Worm (Caenorhabditis elegans): ENCODE results near the gene Y51H4A.25.
"Not testable (repeated sequence)": the region's sequence is repeated elsewhere in the genome, so short reads cannot be mapped to it uniquely, and the experiment has no call there.

Gene Y51H4A.25

ce11 chrIV:16755771-16756170, 19.6 kb downstream of the Y51H4A.25 start, which contains the start of gene Y43D4A.2:
TSS of gene Y43D4A.2 (minus strand) at chrIV:16755871.
- not testable (repeated sequence) for TF ChIP-seq snpc-4 (GFP tag; optimal IDR thresholded peaks at IDR 0.05); snpc-4 (tag; optimal IDR thresholded peaks at IDR 0.05); nhr-90 (tag; optimal IDR thresholded peaks at IDR 0.05); bed-2 (GFP tag; IDR thresholded peaks at IDR 0.05)

- no peak for TF ChIP-seq lsy-27 (tag; optimal IDR thresholded peaks at IDR 0.05; ENCODE audit: borderline replicate concordance, insufficient read depth)
- TF ChIP-seq B0261.1 (tag; optimal IDR thresholded peaks at IDR 0.05): peak; percentile 79
- peak in 1 of 2 experiments; percentile 41 for TF ChIP-seq let-607 (tag; optimal IDR thresholded peaks at IDR 0.05)
- TF ChIP-seq lin-35 (GFP tag; optimal IDR thresholded peaks at IDR 0.05): peak in 1 of 3 experiments; percentile 14
- TF ChIP-seq madf-3 (GFP tag; IDR thresholded peaks at IDR 0.05): 0 out of 2 replicates have a peak, but pooled peaks have one; percentile 78
- no peak for TF ChIP-seq ceh-58 (GFP tag; IDR thresholded peaks at IDR 0.05)
- no peak for TF ChIP-seq nfyb-1 (GFP tag; IDR thresholded peaks at IDR 0.05)
- TF ChIP-seq aptf-3 (GFP tag; IDR thresholded peaks at IDR 0.05): no peak
- TF ChIP-seq mes-4 (tag; optimal IDR thresholded peaks at IDR 0.05): peak; percentile 67
- TF ChIP-seq attf-5 (GFP tag; optimal IDR thresholded peaks at IDR 0.05): peak; percentile 56
- TF ChIP-seq unc-62 (GFP tag; optimal IDR thresholded peaks at IDR 0.05): no peak
- TF ChIP-seq sea-2 (GFP tag; IDR thresholded peaks at IDR 0.05): 0 out of 2 replicates have a peak, but pooled peaks have one; percentile 19
- TF ChIP-seq rec-8 (tag; optimal IDR thresholded peaks at IDR 0.05): peak; percentile 71 to 79
- no peak for TF ChIP-seq bed-1 (GFP tag; IDR thresholded peaks at IDR 0.05)
- peak; percentile 33 for TF ChIP-seq rcor-1 (GFP tag; IDR thresholded peaks at IDR 0.05)
- peak; percentile 20 for TF ChIP-seq lin-40 (tag; optimal IDR thresholded peaks at IDR 0.05)
- no peak for TF ChIP-seq nhr-27 (tag; optimal IDR thresholded peaks at IDR 0.05)
- peak; percentile 69 for TF ChIP-seq hlh-12 (tag; optimal IDR thresholded peaks at IDR 0.05)
- no peak for TF ChIP-seq F52B5.7 (tag; optimal IDR thresholded peaks at IDR 0.05)
- TF ChIP-seq C06A6.2 (GFP tag; conservative IDR thresholded peaks at IDR 0.05): no peak
- peak; percentile 11 for TF ChIP-seq F49E8.2 (tag; optimal IDR thresholded peaks at IDR 0.05; ENCODE audit: insufficient read depth)
- TF ChIP-seq zim-3 (tag; optimal IDR thresholded peaks at IDR 0.05): peak; percentile 47
- no peak for TF ChIP-seq F33H1.4 (GFP tag; IDR thresholded peaks at IDR 0.05)
- peak; percentile 95 for TF ChIP-seq tbp1 (GFP tag; optimal IDR thresholded peaks at IDR 0.05)
- peak; percentile 94 for TF ChIP-seq die-1 (tag; optimal IDR thresholded peaks at IDR 0.05)
- TF ChIP-seq ztf-26 (tag; optimal IDR thresholded peaks at IDR 0.05): no peak
- 0 out of 2 replicates have a peak, but pooled peaks have one; percentile 43 for TF ChIP-seq cebp-2 (GFP tag; IDR thresholded peaks at IDR 0.05)
- peak; percentile 65 for TF ChIP-seq T07F8.4 (tag; optimal IDR thresholded peaks at IDR 0.05)
- no peak for TF ChIP-seq egrh-3 (GFP tag; IDR thresholded peaks at IDR 0.05)
- peak; percentile 57 for TF ChIP-seq hrde-1 (tag; optimal IDR thresholded peaks at IDR 0.05; ENCODE audit: borderline replicate concordance)
- peak; percentile 66 for TF ChIP-seq F23B12.7 (tag; optimal IDR thresholded peaks at IDR 0.05; ENCODE audit: insufficient read depth)
- no peak for TF ChIP-seq T26A5.8 (tag; optimal IDR thresholded peaks at IDR 0.05)
- peak; percentile 91 for TF ChIP-seq snpc-1.3 (tag; optimal IDR thresholded peaks at IDR 0.05; ENCODE audit: insufficient read depth)
- TF ChIP-seq attf-6 (GFP tag; IDR thresholded peaks at IDR 0.05): peak; percentile 97
- TF ChIP-seq mxl-1 (tag; optimal IDR thresholded peaks at IDR 0.05): peak; percentile 67
- TF ChIP-seq ceh-100 (GFP tag; IDR thresholded peaks at IDR 0.05): 0 out of 2 replicates have a peak, but pooled peaks have one; percentile 23
- peak; percentile 17 for TF ChIP-seq tlf-1 (GFP tag; optimal IDR thresholded peaks at IDR 0.05)
- no peak for TF ChIP-seq C17E4.6 (GFP tag; IDR thresholded peaks at IDR 0.05)
- TF ChIP-seq ama-1 (optimal IDR thresholded peaks at IDR 0.05): no peak
- peak; percentile 74 to 77 for TF ChIP-seq ama-1 (GFP tag; optimal IDR thresholded peaks at IDR 0.05)
- peak; percentile 90 for TF ChIP-seq snpc-4 (GFP tag; optimal IDR thresholded peaks at IDR 0.05)
- peak; percentile 45 to 97 (median 94) for TF ChIP-seq snpc-4 (tag; optimal IDR thresholded peaks at IDR 0.05)
- TF ChIP-seq B0019.2 (GFP tag; conservative IDR thresholded peaks at IDR 0.05): no peak
- peak; percentile 14; the same call in 1 of the 2 replicates for TF ChIP-seq ztf-6 (GFP tag; IDR thresholded peaks at IDR 0.05)
Measured at ce11 chrIV:16775029-16775428, 38.9 kb downstream of the Y51H4A.25 start.

Measured in whole organism, young adult.